Worm (Caenorhabditis elegans) whole organism, midembryonic: Measurements from ENCODE around the gene C01G10.10.

Experiments
- T22C8.4 ChIP-seq: fragments of 200-800 bp; sonication (Bioruptor generic); IDR thresholded peaks from 2 replicates; pipeline ENCODE4 v1.3.6; 2022; ENCODE audit warnings: missing genetic modification characterization, missing compliant biosample characterization
- klf-2 ChIP-seq: fragments of 200-800 bp; sonication (Bioruptor generic); conservative IDR thresholded peaks from 2 replicates; pipeline ENCODE4 v1.3.6; 2022; ENCODE audit warnings: missing genetic modification reagents, missing genetic modification characterization, missing compliant biosample characterization
- med-1 ChIP-seq: sonication (generic microtip); optimal IDR thresholded peaks from 2 replicates; lab custom pipeline; 2017; ENCODE audit warnings: missing genetic modification characterization, mild to moderate bottlenecking, missing compliant biosample characterization, antibody characterized with exemption, missing genetic modification reagents; ENCODE audit not compliant: insufficient read depth
- ztf-23 ChIP-seq: fragments of 200-800 bp; sonication (Bioruptor generic); IDR thresholded peaks from 2 replicates; pipeline ENCODE4 v1.3.6; 2022; ENCODE audit warnings: missing genetic modification reagents, missing genetic modification characterization, missing compliant biosample characterization

DNA sequence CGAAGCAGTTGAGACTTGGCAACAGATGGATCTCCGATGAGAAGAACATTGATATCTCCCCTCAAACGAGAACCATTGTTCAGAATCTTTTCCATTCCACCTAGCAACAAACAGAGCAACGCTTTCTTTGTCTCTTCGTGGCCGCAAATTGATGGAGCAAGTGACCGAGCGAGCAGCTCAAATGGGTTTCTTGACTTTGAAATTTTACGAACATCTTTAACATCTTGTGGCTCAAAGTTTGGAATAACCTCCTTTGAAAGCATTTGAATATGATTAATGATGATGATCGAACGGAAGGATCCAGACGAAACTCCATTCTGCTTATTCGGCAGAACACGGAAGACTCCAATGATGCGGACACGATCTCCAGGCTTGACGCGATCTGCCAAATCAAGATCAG lies 23.8 kb downstream of the C01G10.10 start:
- TF ChIP-seq klf-2 (GFP tag; lab: Robert Waterston, UW) (no peak), T22C8.4 (GFP tag; lab: Robert Waterston, UW) (no peak), med-1 (GFP tag; lab: Kevin White, UChicago) (no peak), ztf-23 (no peak)
